Worm (Caenorhabditis elegans) whole organism, mixed stage, embryonic: ENCODE data around the gene msp-40.
A peak's percentile ranks its signal among the peaks of the same experiment; 100 is the strongest.

Experiments used
- drap-1 ChIP-seq: fragments of 200-800 bp; sonication (Bioruptor generic); optimal IDR thresholded peaks from 3 replicates; lab custom pipeline; 2018; ENCODE audit warnings: mild to moderate bottlenecking, missing genetic modification characterization, missing compliant biosample characterization
- elt-1 ChIP-seq: sonication (generic microtip); optimal IDR thresholded peaks from 2 replicates; lab custom pipeline; 2017; ENCODE audit warnings: missing genetic modification characterization, mild to moderate bottlenecking, missing compliant biosample characterization, antibody characterized with exemption, moderate library complexity, borderline replicate concordance; ENCODE audit not compliant: insufficient read depth
- hlh-1 ChIP-seq: fragments of 150-350 bp; optimal IDR thresholded peaks from 2 replicates; lab custom pipeline; 2014; ENCODE audit warnings: missing biosample characterization, missing genetic modification reagents, missing genetic modification characterization
- lsy-2 ChIP-seq: fragments of 150-350 bp; optimal IDR thresholded peaks from 2 replicates; lab custom pipeline; 2014; ENCODE audit warnings: missing biosample characterization, missing genetic modification characterization
- nhr-2 ChIP-seq: fragments of 150-350 bp; optimal IDR thresholded peaks from 2 replicates; lab custom pipeline; 2014; ENCODE audit warnings: missing biosample characterization, missing genetic modification characterization
- nhr-237 ChIP-seq: fragments of 150-350 bp; optimal IDR thresholded peaks from 2 replicates; lab custom pipeline; 2014; ENCODE audit warnings: missing biosample characterization, missing genetic modification characterization

DNA sequence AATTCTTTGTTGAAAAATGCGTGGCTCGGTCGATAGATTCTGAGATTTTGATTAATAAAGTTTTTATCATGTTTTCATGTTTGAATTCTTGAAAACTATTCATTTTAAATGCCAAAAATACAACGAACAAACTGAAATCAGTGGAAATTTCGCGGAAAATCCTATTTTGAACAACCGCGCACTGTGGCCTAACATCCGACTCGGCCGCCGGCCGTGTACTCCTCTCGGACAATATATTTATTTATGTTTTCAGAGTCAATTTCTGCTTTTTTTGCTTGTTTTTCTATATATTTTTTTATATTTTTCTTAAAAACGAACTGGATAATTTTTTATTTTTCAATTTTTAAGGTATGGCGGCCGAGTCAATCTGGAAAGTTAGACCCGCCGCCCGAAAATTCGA is 33.9 kb upstream of the msp-40 start, which contains the start of gene F26G1.1:
- no peak for TF ChIP-seq elt-1 (tag; lab: Kevin White, UChicago)
- no peak for TF ChIP-seq nhr-2
- TF ChIP-seq hlh-1 = no peak
- TF ChIP-seq drap-1 (GFP tag; lab: Kevin White, UChicago) = no peak
- TF ChIP-seq lsy-2 = peak; percentile 46
- TF ChIP-seq nhr-237 (tag; lab: Kevin White, UChicago) = no peak
